Worm (Caenorhabditis elegans): Measurements from ENCODE around the gene math-24.
"Not testable (repeated sequence)": the region's sequence is repeated elsewhere in the genome, so short reads cannot be mapped to it uniquely, and the experiment has no call there.

Gene math-24

DNA sequence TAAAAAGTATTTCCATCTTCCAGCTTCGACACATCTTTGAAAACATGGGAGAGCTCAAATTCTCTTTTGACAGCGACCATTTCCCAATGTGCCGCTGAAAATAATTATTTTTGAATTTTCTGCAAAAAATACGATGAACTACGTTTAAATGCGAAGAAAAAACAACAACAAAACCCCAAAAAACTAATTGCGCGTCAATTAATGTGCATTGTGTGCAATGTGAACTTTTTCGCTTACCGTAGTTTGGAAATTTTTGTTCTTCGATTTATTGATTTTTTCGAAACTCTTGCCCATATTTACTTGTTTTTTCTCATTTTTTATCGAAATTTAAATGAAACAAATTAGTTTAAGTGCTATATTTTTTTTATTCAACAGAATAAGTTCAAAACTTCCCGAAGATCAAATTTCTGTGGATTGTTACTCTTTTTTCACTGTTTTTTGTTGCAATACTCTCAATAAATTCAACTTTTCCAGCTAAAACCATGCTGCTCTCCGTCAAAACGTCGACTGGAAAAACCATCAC lies 22.7 kb downstream of the math-24 start, which contains the start of the genes bath-2 and F52C6.4:
bath-2 (minus strand) TSS at position 101 of the 523 bp plus-strand sequence.
F52C6.4 (plus strand) TSS at position 473 of the 523 bp plus-strand sequence.
- TF ChIP-seq ztf-23 (GFP tag; IDR thresholded peaks at IDR 0.05), result no peak
- no peak for TF ChIP-seq ztf-29 (GFP tag; IDR thresholded peaks at IDR 0.05)
- TF ChIP-seq klf-2 (GFP tag; conservative IDR thresholded peaks at IDR 0.05), result no peak
- no peak for TF ChIP-seq med-1 (GFP tag; optimal IDR thresholded peaks at IDR 0.05; ENCODE audit: insufficient read depth)
- TF ChIP-seq cog-1 (tag; optimal IDR thresholded peaks at IDR 0.05), result no peak
- TF ChIP-seq flt-1 (GFP tag; IDR thresholded peaks at IDR 0.05), result no peak
- no peak for TF ChIP-seq T22C8.4 (GFP tag; IDR thresholded peaks at IDR 0.05)
- no peak for TF ChIP-seq ref-1 (GFP tag; conservative IDR thresholded peaks at IDR 0.05)
- no peak for TF ChIP-seq tab-1 (GFP tag; IDR thresholded peaks at IDR 0.05)

DNA sequence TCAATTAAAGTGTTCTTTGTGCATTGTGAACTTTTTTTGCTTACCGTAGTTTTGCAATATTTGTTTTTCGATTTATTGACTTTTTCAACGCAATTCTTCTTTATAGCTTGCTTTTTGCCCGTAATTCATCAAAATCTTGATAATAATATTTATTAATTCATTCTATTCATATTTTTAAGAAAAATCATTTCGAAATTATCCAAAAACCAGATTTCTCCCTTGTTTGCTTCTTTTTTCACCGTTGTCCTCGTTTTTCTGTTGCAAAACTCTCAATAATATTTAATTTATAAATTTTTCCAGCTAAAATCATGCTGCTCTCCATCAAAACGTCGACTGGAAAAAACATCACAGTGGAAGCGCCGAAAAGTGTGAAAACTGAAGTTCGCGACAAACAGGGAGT lies 24.4 kb downstream of the math-24 start, which contains the start of gene F52C6.3:
F52C6.3 (plus strand) TSS at position 301 of the 400 bp plus-strand sequence.
- no peak for TF ChIP-seq med-1 (GFP tag; optimal IDR thresholded peaks at IDR 0.05; ENCODE audit: insufficient read depth)
- TF ChIP-seq flt-1 (GFP tag; IDR thresholded peaks at IDR 0.05), result no peak
- no peak for TF ChIP-seq klf-2 (GFP tag; conservative IDR thresholded peaks at IDR 0.05)
- no peak for TF ChIP-seq ztf-23 (GFP tag; IDR thresholded peaks at IDR 0.05)
- TF ChIP-seq T22C8.4 (GFP tag; IDR thresholded peaks at IDR 0.05), result no peak
- no peak for TF ChIP-seq ztf-29 (GFP tag; IDR thresholded peaks at IDR 0.05)
- TF ChIP-seq tab-1 (GFP tag; IDR thresholded peaks at IDR 0.05), result no peak
- no peak for TF ChIP-seq cog-1 (tag; optimal IDR thresholded peaks at IDR 0.05)
- TF ChIP-seq ref-1 (GFP tag; conservative IDR thresholded peaks at IDR 0.05), result no peak

DNA sequence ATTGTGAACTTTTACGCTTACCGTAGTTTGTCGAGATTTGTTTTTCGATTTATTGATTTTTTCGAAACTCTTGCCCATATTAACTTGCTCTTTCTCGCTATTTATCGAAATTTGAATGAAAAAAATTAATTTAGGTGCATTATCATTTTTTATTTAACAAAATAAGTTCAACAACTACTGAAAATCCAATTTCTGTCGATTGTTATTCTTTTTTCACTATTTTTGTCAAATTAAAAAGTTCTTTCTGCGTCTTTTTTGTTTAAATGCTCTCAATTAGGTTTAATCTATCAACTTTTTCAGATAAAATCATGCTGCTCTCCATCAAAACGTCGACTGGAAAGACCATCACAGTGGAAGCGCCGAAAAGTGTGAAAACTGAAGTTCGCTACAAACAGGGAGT lies 26.1 kb downstream of the math-24 start, which contains the start of gene F52C6.2:
F52C6.2 (plus strand) TSS at position 301 of the 400 bp plus-strand sequence.
- TF ChIP-seq cog-1 (tag; optimal IDR thresholded peaks at IDR 0.05), result no peak
- no peak for TF ChIP-seq klf-2 (GFP tag; conservative IDR thresholded peaks at IDR 0.05)

DNA sequence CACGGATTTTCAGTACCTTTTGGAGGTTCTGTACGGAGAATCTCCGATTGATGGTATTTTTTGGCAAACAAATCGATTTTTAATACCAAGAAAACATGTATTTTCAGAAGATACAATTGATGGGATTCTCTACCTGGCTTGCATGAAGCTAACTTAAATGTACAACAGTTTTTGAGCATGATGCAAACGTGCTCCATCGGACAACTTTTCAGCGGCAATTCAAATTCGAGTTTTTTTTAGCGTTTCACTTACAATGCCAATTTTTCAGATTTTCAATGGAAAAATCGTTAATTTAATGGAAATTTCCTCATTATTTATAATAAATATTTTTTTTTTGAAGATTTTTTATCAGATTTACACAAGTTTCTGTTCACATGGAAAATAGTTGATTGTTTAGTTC lies 28.5 kb downstream of the math-24 start:
- no peak for TF ChIP-seq tab-1 (GFP tag; IDR thresholded peaks at IDR 0.05)
- TF ChIP-seq flt-1 (GFP tag; IDR thresholded peaks at IDR 0.05), result no peak
- no peak for TF ChIP-seq T22C8.4 (GFP tag; IDR thresholded peaks at IDR 0.05)

DNA sequence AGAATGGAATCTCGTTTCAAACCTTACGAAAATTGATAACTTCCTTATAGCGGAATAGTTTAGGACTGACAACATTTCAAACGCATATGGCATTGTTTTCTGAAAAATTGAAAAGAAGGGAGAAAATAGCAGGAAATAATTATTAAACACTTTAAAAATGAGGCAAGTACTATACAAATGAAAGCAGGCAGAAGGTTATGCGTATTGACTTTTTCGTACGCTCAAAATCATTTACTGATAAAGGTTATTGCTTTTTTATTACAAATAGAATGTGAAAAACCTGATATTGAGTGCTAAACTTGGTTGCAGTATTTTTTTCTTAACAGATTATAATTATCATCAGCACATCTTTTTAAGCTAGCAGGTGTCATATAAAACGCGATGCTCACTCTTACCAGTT lies 39.6 kb downstream of the math-24 start, which contains the start of gene ZK250.13:
ZK250.13 (minus strand) TSS at position 101 of the 400 bp plus-strand sequence.
- TF ChIP-seq cog-1 (tag; optimal IDR thresholded peaks at IDR 0.05), result no peak
- no peak for TF ChIP-seq T22C8.4 (GFP tag; IDR thresholded peaks at IDR 0.05)
- no peak for TF ChIP-seq ztf-29 (GFP tag; IDR thresholded peaks at IDR 0.05)

DNA sequence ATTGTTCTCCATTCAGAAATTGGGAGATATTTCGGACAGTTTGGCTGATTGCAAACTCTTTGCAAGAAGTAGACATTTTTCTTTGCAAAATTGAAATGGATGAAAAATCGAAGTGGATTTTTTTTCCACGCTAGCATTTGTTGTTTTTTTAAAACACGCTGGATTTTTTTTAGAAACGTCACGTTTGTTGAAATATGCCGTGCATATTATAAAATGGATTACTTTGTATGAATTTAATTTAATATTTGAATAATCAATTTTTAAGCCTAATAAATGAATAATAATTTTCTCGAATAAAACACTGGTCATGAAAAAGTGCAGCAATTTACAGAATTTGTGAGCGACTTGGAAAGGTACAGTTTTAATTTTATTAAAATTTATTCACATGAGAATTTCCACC lies 45.1 kb downstream of the math-24 start, which contains the start of gene ZK250.14:
ZK250.14 (minus strand) TSS at position 101 of the 400 bp plus-strand sequence.
- TF ChIP-seq flt-1 (GFP tag; IDR thresholded peaks at IDR 0.05) (no peak), ztf-23 (GFP tag; IDR thresholded peaks at IDR 0.05) (no peak)

DNA sequence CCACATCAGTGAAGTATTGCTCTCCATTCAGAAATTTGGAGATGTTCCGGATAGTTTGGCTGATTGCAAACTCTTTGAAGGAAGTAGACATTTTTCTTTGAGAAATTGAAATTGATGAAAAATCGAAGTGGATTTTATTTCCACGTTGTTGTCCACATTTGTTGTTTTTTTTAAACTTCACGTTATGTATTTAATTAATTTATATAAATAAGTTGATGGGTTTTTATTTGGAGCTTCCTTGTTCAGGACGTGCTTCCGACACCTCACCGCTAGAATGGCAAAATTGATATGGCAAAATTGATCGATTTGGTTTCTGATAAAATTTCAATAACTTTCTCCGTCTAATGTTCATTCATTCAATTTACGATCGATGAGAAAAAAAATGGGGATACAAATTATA lies 46.4 kb downstream of the math-24 start, which contains the start of gene math-48:
math-48 (minus strand) TSS at position 101 of the 400 bp plus-strand sequence.
- no peak for TF ChIP-seq ztf-29 (GFP tag; IDR thresholded peaks at IDR 0.05)
- TF ChIP-seq ztf-23 (GFP tag; IDR thresholded peaks at IDR 0.05), result no peak
- TF ChIP-seq med-1 (GFP tag; optimal IDR thresholded peaks at IDR 0.05; ENCODE audit: insufficient read depth), result no peak
- no peak for TF ChIP-seq klf-2 (GFP tag; conservative IDR thresholded peaks at IDR 0.05)
- TF ChIP-seq cog-1 (tag; optimal IDR thresholded peaks at IDR 0.05), result no peak
- no peak for TF ChIP-seq tab-1 (GFP tag; IDR thresholded peaks at IDR 0.05)
- no peak for TF ChIP-seq ref-1 (GFP tag; conservative IDR thresholded peaks at IDR 0.05)
- TF ChIP-seq flt-1 (GFP tag; IDR thresholded peaks at IDR 0.05), result no peak
- TF ChIP-seq T22C8.4 (GFP tag; IDR thresholded peaks at IDR 0.05), result no peak

DNA sequence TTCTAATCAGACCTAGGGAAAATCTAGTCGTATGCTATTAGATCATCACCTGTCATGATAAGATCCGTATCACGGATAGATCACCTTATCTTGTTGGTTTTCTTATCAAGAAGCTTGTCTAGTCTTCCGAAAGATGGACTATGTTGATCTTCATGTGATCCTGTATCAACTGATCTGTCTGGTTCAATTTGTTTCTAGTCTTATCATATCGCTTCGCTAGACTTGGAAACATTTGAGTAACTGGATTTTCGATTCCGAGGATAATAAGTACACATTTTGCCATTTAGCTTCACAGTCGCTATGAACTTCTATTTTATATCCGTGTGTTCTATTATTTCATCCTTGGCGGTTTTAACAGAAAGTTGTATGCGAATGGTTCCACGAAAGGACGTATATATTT lies 48.4 kb downstream of the math-24 start, which contains the start of gene ZK250.2:
ZK250.2 (plus strand) TSS at position 301 of the 400 bp plus-strand sequence.
- TF ChIP-seq ztf-29, tab-1, ztf-23 (GFP tag; IDR thresholded peaks at IDR 0.05): not testable (repeated sequence)

DNA sequence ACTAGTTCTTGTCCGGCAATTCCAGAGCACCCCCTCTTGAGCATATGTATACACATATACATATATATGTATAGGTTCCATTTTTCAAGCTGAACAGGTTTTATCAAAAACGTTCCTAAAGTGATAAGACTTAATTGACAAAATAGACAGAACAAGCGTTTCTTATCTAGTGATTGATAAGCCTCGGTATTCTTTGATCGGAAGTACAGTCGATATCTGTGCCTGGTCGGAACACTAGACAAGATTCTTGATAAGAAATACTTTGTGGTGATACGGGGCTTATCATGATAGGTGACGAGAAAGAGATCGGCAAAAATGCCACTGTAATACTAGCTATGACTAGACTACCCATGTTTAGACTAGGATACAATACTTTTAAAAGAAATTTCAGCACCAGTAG lies 49.1 kb downstream of the math-24 start:
- TF ChIP-seq ref-1 (GFP tag; conservative IDR thresholded peaks at IDR 0.05), result no peak
- no peak for TF ChIP-seq tab-1 (GFP tag; IDR thresholded peaks at IDR 0.05)
- no peak for TF ChIP-seq med-1 (GFP tag; optimal IDR thresholded peaks at IDR 0.05; ENCODE audit: insufficient read depth)
- TF ChIP-seq flt-1 (GFP tag; IDR thresholded peaks at IDR 0.05), result no peak
- TF ChIP-seq ztf-29 (GFP tag; IDR thresholded peaks at IDR 0.05), result no peak
- TF ChIP-seq ztf-23 (GFP tag; IDR thresholded peaks at IDR 0.05), result no peak
- TF ChIP-seq cog-1 (tag; optimal IDR thresholded peaks at IDR 0.05), result no peak
- no peak for TF ChIP-seq klf-2 (GFP tag; conservative IDR thresholded peaks at IDR 0.05)
- TF ChIP-seq T22C8.4 (GFP tag; IDR thresholded peaks at IDR 0.05), result no peak
